Worm (Caenorhabditis elegans): Measurements from ENCODE around the gene str-164.

Gene str-164

DNA sequence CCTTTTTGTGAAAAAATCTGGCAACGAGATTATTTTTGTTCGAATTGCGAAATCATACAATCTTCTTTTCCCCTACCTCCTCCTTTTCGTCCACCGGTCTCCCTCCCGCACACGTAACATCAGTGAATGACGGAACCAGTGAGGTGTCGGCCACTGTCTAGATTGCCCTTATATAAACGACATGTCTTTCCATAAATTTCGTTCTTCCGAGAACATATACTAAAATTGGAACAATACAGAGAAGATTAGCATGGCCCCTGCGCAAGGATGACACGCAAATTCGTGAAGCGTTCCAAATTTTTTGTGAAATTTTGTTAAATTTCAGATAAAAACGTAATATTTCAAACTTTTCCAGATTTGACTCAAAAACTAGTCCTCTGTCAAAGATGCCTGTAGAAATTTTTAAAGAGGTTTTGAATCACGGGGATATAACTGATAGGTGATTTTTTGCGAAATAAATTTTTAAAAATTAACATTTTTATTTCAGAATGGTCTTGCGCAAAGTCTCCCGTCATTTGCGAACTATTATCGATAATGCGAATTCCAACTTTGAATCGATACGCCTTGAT is 29.7 kb upstream of the str-164 start:
- TF ChIP-seq C16A3.4 (tag; optimal IDR thresholded peaks at IDR 0.05), result no peak
- no peak for TF ChIP-seq hpl-2 (GFP tag; optimal IDR thresholded peaks at IDR 0.05)
- TF ChIP-seq nhr-237 (tag; optimal IDR thresholded peaks at IDR 0.05), result no peak
- TF ChIP-seq nhr-77 (tag; optimal IDR thresholded peaks at IDR 0.05), result no peak
- no peak for TF ChIP-seq jun-1 (tag; optimal IDR thresholded peaks at IDR 0.05)
- no peak for TF ChIP-seq unc-62 (GFP tag; optimal IDR thresholded peaks at IDR 0.05)
- TF ChIP-seq sox-4 (tag; optimal IDR thresholded peaks at IDR 0.05), result no peak
- no peak for TF ChIP-seq tlp-1 (tag; optimal IDR thresholded peaks at IDR 0.05)
- no peak for TF ChIP-seq mef-2 (tag; optimal IDR thresholded peaks at IDR 0.05)
- no peak for TF ChIP-seq zag-1 (tag; optimal IDR thresholded peaks at IDR 0.05)
- TF ChIP-seq pax-3 (tag; optimal IDR thresholded peaks at IDR 0.05), result no peak
- no peak for TF ChIP-seq irx-1 (tag; optimal IDR thresholded peaks at IDR 0.05)
- TF ChIP-seq fkh-4 (tag; optimal IDR thresholded peaks at IDR 0.05; ENCODE audit: borderline replicate concordance), result no peak
- TF ChIP-seq dsc-1 (tag; optimal IDR thresholded peaks at IDR 0.05), result no peak
- TF ChIP-seq lsy-2 (tag; optimal IDR thresholded peaks at IDR 0.05), result no peak
- no peak for TF ChIP-seq mdl-1 (tag; optimal IDR thresholded peaks at IDR 0.05)
- peak in 1 of 2 experiments; percentile 8 for TF ChIP-seq efl-1 (optimal IDR thresholded peaks at IDR 0.05)
- no peak for TF ChIP-seq efl-1 (GFP tag; optimal IDR thresholded peaks at IDR 0.05 in 1 of 2)
- TF ChIP-seq nhr-90 (tag; optimal IDR thresholded peaks at IDR 0.05; ENCODE audit: poor library complexity), result peak; percentile 62
- peak in 1 of 2 experiments; percentile 2 for TF ChIP-seq lin-35 (GFP tag; optimal IDR thresholded peaks at IDR 0.05)
- TF ChIP-seq ceh-63 (GFP tag; optimal IDR thresholded peaks at IDR 0.05), result no peak
- no peak for TF ChIP-seq elt-2 (tag; optimal IDR thresholded peaks at IDR 0.05)
- TF ChIP-seq nhr-12 (tag; optimal IDR thresholded peaks at IDR 0.05), result no peak
- TF ChIP-seq unc-30 (tag; optimal IDR thresholded peaks at IDR 0.05), result no peak
- no peak for TF ChIP-seq efl-3 (GFP tag; optimal IDR thresholded peaks at IDR 0.05)
- no peak for TF ChIP-seq fkh-10 (GFP tag; optimal IDR thresholded peaks at IDR 0.05)
- no peak for TF ChIP-seq dpl-1 (GFP tag; optimal IDR thresholded peaks at IDR 0.05)
- no peak for TF ChIP-seq tbx-2 (tag; optimal IDR thresholded peaks at IDR 0.05)
- no peak for TF ChIP-seq sptf-1 (tag; optimal IDR thresholded peaks at IDR 0.05)
- TF ChIP-seq ztf-11 (tag; optimal IDR thresholded peaks at IDR 0.05), result no peak
- TF ChIP-seq elt-3 (tag; optimal IDR thresholded peaks at IDR 0.05), result no peak
- TF ChIP-seq fkh-8 (tag; optimal IDR thresholded peaks at IDR 0.05), result no peak
- no peak for TF ChIP-seq sup-37 (GFP tag; optimal IDR thresholded peaks at IDR 0.05)
- TF ChIP-seq nhr-85 (tag), result peak; percentile 19
- no peak for TF ChIP-seq mab-9 (GFP tag; IDR thresholded peaks at IDR 0.05)
- peak; percentile 40 for TF ChIP-seq nhr-47 (tag; optimal IDR thresholded peaks at IDR 0.05)
- no peak for TF ChIP-seq nhr-28 (tag; optimal IDR thresholded peaks at IDR 0.05)
- TF ChIP-seq nhr-71 (tag; optimal IDR thresholded peaks at IDR 0.05), result no peak
- no peak for TF ChIP-seq nhr-76 (tag; optimal IDR thresholded peaks at IDR 0.05)
- no peak for TF ChIP-seq ceh-82 (tag; optimal IDR thresholded peaks at IDR 0.05)
- TF ChIP-seq F16B12.6 (tag; optimal IDR thresholded peaks at IDR 0.05), result no peak
- no peak for TF ChIP-seq C34B4.2 (tag; optimal IDR thresholded peaks at IDR 0.05)
- 0 out of 2 replicates have a peak, but pooled peaks have one; percentile 28 for TF ChIP-seq grh-1 (GFP tag; IDR thresholded peaks at IDR 0.05)
- TF ChIP-seq snu-23 (GFP tag; optimal IDR thresholded peaks at IDR 0.05), result no peak
- TF ChIP-seq aha-1 (tag; optimal IDR thresholded peaks at IDR 0.05), result no peak
- no peak for TF ChIP-seq unc-86 (tag; optimal IDR thresholded peaks at IDR 0.05)
- TF ChIP-seq lin-15B (tag; optimal IDR thresholded peaks at IDR 0.05), result no peak
- no peak for TF ChIP-seq ces-1 (GFP tag; optimal IDR thresholded peaks at IDR 0.05)
- peak; percentile 32 for TF ChIP-seq zip-4 (GFP tag; optimal IDR thresholded peaks at IDR 0.05)
- no peak for TF ChIP-seq alr-1 (tag; optimal IDR thresholded peaks at IDR 0.05; ENCODE audit: borderline replicate concordance)
- TF ChIP-seq aly-2 (tag; optimal IDR thresholded peaks at IDR 0.05), result no peak
- TF ChIP-seq egl-13 (tag; optimal IDR thresholded peaks at IDR 0.05), result no peak
- TF ChIP-seq pqm-1 (tag; optimal IDR thresholded peaks at IDR 0.05), result no peak
- TF ChIP-seq snpc-4 (tag; optimal IDR thresholded peaks at IDR 0.05), result peak; percentile 96

Data from whole organism, L1 larva.